Worm (Caenorhabditis elegans): ENCODE data around the gene Y51H4A.937.

DNA sequence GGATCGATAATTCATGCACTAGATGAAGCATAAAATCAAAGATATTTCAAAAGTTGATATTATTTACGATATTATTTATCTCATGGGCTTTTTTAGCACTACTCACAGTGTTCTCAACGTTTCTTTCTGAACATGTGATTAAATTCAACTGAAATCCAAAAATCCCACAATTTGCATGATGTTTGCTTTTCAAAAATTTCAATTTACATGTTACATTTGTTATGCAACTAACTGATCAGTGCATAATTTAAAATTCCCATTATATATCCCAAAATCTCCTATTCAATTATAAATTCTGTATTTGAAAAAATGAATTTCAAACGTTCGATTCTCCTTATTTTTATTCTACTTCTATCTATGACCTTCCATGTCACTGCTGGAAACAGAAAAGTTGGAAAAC lies at the start of gene Y51H4A.937:
- TF ChIP-seq ref-1 (GFP tag; conservative IDR thresholded peaks at IDR 0.05): no peak
- no peak for TF ChIP-seq ztf-29 (GFP tag; IDR thresholded peaks at IDR 0.05)
- no peak for TF ChIP-seq klf-2 (GFP tag; conservative IDR thresholded peaks at IDR 0.05)
- no peak for TF ChIP-seq ztf-23 (GFP tag; IDR thresholded peaks at IDR 0.05)
- TF ChIP-seq T22C8.4 (GFP tag; IDR thresholded peaks at IDR 0.05): no peak
- TF ChIP-seq tab-1 (GFP tag; IDR thresholded peaks at IDR 0.05): no peak
- no peak for TF ChIP-seq med-1 (GFP tag; optimal IDR thresholded peaks at IDR 0.05; ENCODE audit: insufficient read depth)

Data from whole organism, midembryonic.